Worm (Caenorhabditis elegans) whole organism, midembryonic: ENCODE data around the gene F53E10.1.

Experiments used
- T22C8.4 ChIP-seq: fragments of 200-800 bp; sonication (Bioruptor generic); IDR thresholded peaks from 2 replicates; pipeline ENCODE4 v1.3.6; 2022; ENCODE audit warnings: missing genetic modification characterization, missing compliant biosample characterization
- cog-1 ChIP-seq: sonication (generic microtip); optimal IDR thresholded peaks from 2 replicates; lab custom pipeline; 2016; ENCODE audit warnings: missing genetic modification characterization, missing compliant biosample characterization
- flt-1 ChIP-seq: fragments of 200-800 bp; sonication (Bioruptor generic); IDR thresholded peaks from 2 replicates; pipeline ENCODE4 v1.3.6; 2022; ENCODE audit warnings: missing genetic modification characterization, missing compliant biosample characterization
- klf-2 ChIP-seq: fragments of 200-800 bp; sonication (Bioruptor generic); conservative IDR thresholded peaks from 2 replicates; pipeline ENCODE4 v1.3.6; 2022; ENCODE audit warnings: missing genetic modification reagents, missing genetic modification characterization, missing compliant biosample characterization
- med-1 ChIP-seq: sonication (generic microtip); optimal IDR thresholded peaks from 2 replicates; lab custom pipeline; 2017; ENCODE audit warnings: missing genetic modification characterization, mild to moderate bottlenecking, missing compliant biosample characterization, antibody characterized with exemption, missing genetic modification reagents; ENCODE audit not compliant: insufficient read depth
- ref-1 ChIP-seq: fragments of 200-800 bp; sonication (Bioruptor generic); conservative IDR thresholded peaks from 2 replicates; pipeline ENCODE4 v1.3.6; 2022; ENCODE audit warnings: missing genetic modification reagents, missing genetic modification characterization, missing compliant biosample characterization
- tab-1 ChIP-seq: fragments of 200-800 bp; sonication (Bioruptor generic); IDR thresholded peaks from 2 replicates; pipeline ENCODE4 v1.3.6; 2022; ENCODE audit warnings: missing genetic modification characterization, missing compliant biosample characterization
- ztf-23 ChIP-seq: fragments of 200-800 bp; sonication (Bioruptor generic); IDR thresholded peaks from 2 replicates; pipeline ENCODE4 v1.3.6; 2022; ENCODE audit warnings: missing genetic modification reagents, missing genetic modification characterization, missing compliant biosample characterization
- ztf-29 ChIP-seq: fragments of 200-800 bp; sonication (Bioruptor generic); IDR thresholded peaks from 2 replicates; pipeline ENCODE4 v1.3.6; 2022; ENCODE audit warnings: missing genetic modification reagents, missing genetic modification characterization, missing compliant biosample characterization

F53E10.1 gene

DNA sequence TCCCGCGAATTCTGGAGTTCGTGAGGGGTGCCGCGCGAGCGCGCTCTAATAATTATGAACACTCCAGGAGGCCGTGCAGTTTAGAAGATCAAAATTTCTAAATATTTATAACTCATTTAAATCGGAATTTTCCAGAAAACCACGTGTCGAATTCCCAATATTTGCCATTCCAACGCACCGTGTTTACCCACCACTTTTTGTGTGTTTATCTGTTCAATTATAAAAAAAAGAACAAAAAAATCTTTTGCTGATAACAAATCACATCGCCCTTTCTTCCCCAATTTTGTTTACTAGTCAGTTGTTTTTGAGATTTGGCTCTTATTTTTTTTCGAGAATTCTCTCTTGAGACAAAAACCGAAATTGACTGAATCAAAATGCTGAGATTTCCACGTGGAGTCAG is 41.0 kb downstream of the F53E10.1 start:
- TF ChIP-seq tab-1 (no peak), med-1 (GFP tag; lab: Kevin White, UChicago) (no peak), klf-2 (no peak), cog-1 (tag; lab: Kevin White, UChicago) (no peak), flt-1 (no peak), ztf-29 (GFP tag; lab: Robert Waterston, UW) (no peak), ztf-23 (GFP tag; lab: Robert Waterston, UW) (no peak), ref-1 (no peak), T22C8.4 (GFP tag; lab: Robert Waterston, UW) (no peak)

- no peak for TF ChIP-seq ztf-29 (GFP tag; lab: Robert Waterston, UW)
- TF ChIP-seq tab-1 = no peak
- no peak for TF ChIP-seq med-1 (GFP tag; lab: Kevin White, UChicago)
- no peak for TF ChIP-seq ztf-23 (GFP tag; lab: Robert Waterston, UW)
- no peak for TF ChIP-seq T22C8.4 (GFP tag; lab: Robert Waterston, UW)
- TF ChIP-seq cog-1 (tag; lab: Kevin White, UChicago) = no peak
- no peak for TF ChIP-seq klf-2
- no peak for TF ChIP-seq flt-1
- no peak for TF ChIP-seq ref-1
Measured at ce11 chrV:2657682-2658081, 42.6 kb downstream of the F53E10.1 start.

- TF ChIP-seq flt-1 = no peak
- TF ChIP-seq ref-1 = no peak
- TF ChIP-seq cog-1 (tag; lab: Kevin White, UChicago) = no peak
- TF ChIP-seq ztf-23 (GFP tag; lab: Robert Waterston, UW) = no peak
- no peak for TF ChIP-seq tab-1
- no peak for TF ChIP-seq klf-2
- no peak for TF ChIP-seq ztf-29 (GFP tag; lab: Robert Waterston, UW)
Measured at ce11 chrV:2660457-2660856, 45.3 kb downstream of the F53E10.1 start.

DNA sequence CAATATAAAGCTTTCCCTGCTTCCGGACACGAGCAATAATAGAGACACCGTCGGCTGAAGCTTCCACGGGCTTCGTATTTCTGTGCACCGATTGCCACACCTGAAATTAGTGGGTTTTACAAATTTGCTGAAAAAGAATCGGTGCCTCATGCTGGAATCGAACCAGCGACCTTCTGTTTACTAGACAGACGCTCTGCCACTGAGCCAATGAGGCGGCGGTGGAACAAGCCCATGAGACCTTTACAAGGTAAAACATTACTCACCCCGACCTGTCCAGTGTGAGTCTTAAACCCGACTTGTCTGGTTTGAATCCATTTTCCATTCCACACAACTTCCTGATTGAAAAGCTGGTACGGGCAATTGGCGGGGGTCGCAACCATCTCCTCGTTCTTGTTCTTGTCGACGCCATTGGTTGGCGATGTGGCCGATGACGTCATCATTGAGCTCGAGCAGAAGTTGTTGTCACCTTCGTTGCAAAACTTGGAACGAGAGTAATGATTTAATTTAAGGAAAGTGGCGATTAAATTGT is 49.5 kb downstream of the F53E10.1 start, which contains the start of gene ndx-2:
TSS of gene ndx-2 (minus strand) at position 479 of the 529 bp plus-strand sequence.
- no peak for TF ChIP-seq ztf-23 (GFP tag; lab: Robert Waterston, UW)
- no peak for TF ChIP-seq T22C8.4 (GFP tag; lab: Robert Waterston, UW)
- 0 out of 2 replicates have a peak, but pooled peaks have one; percentile 13 for TF ChIP-seq flt-1
- no peak for TF ChIP-seq ref-1
- 0 out of 2 replicates have a peak, but pooled peaks have one; percentile 14 for TF ChIP-seq tab-1
- TF ChIP-seq cog-1 (tag; lab: Kevin White, UChicago) = no peak
- TF ChIP-seq klf-2 = no peak
- TF ChIP-seq med-1 (GFP tag; lab: Kevin White, UChicago) = no peak
- TF ChIP-seq ztf-29 (GFP tag; lab: Robert Waterston, UW) = 0 out of 2 replicates have a peak, but pooled peaks have one; percentile 7

DNA sequence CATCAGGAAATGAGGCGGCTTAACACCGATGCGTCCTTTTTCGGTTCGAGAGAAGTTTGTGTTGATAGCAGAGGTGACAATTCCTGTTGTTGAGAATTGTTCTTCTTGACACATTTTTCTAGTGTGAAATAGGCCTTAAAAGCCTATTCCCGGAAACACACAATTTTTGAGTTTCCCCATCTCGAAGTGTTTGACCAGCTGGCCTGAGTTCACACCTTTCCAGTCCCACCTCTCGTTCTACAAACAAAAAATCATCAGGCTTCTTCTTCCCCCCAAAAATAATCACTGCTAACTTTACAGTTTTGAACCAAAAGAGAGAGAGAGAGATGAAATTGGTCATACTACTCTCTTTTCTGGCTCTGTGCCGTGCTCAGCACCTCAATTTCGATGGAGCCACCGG is 51.5 kb downstream of the F53E10.1 start, which contains the start of gene W02G9.4:
TSS of gene W02G9.4 (plus strand) at position 301 of the 400 bp plus-strand sequence.
- no peak for TF ChIP-seq tab-1
- TF ChIP-seq T22C8.4 (GFP tag; lab: Robert Waterston, UW) = no peak
- no peak for TF ChIP-seq klf-2
- no peak for TF ChIP-seq ref-1
- TF ChIP-seq ztf-23 (GFP tag; lab: Robert Waterston, UW) = no peak
- TF ChIP-seq flt-1 = no peak
- TF ChIP-seq med-1 (GFP tag; lab: Kevin White, UChicago) = no peak
- TF ChIP-seq cog-1 (tag; lab: Kevin White, UChicago) = no peak
- TF ChIP-seq ztf-29 (GFP tag; lab: Robert Waterston, UW) = no peak
